Worm (Caenorhabditis elegans) whole organism, late embryonic: ENCODE data around the gene ZK643.2.
A peak's percentile ranks its signal among the peaks of the same experiment; 100 is the strongest.

Experiments used
- C08G9.2 ChIP-seq: sonication (generic microtip); optimal IDR thresholded peaks from 2 replicates; lab custom pipeline; 2016; ENCODE audit warnings: mild to moderate bottlenecking, missing genetic modification characterization, moderate library complexity, missing compliant biosample characterization
- C38D4.7 ChIP-seq: fragments of 200-800 bp; sonication (Bioruptor generic); optimal IDR thresholded peaks from 2 replicates; lab custom pipeline; 2018; ENCODE audit warnings: mild to moderate bottlenecking, missing genetic modification characterization, moderate library complexity, missing compliant biosample characterization
- F13H6.1 ChIP-seq: sonication (generic microtip); optimal IDR thresholded peaks from 2 replicates; lab custom pipeline; 2016; ENCODE audit warnings: missing genetic modification characterization, missing compliant biosample characterization
- K02D7.2 ChIP-seq: sonication (generic microtip); optimal IDR thresholded peaks from 2 replicates; lab custom pipeline; 2017; ENCODE audit warnings: mild to moderate bottlenecking, missing genetic modification characterization, missing compliant biosample characterization
- K09A11.1 ChIP-seq: sonication (generic microtip); optimal IDR thresholded peaks from 2 replicates; lab custom pipeline; 2017; ENCODE audit warnings: antibody characterized with exemption, mild to moderate bottlenecking, missing genetic modification characterization, missing compliant biosample characterization; ENCODE audit not compliant: insufficient read depth
- T23F11.4 ChIP-seq: fragments of 200-800 bp; sonication (Bioruptor generic); optimal IDR thresholded peaks from 2 replicates; lab custom pipeline; 2018; ENCODE audit warnings: mild to moderate bottlenecking, missing genetic modification characterization, missing compliant biosample characterization
- ahr-1 ChIP-seq: sonication (generic microtip); optimal IDR thresholded peaks from 2 replicates; lab custom pipeline; 2016; ENCODE audit warnings: missing genetic modification characterization, missing compliant biosample characterization
- ama-1 ChIP-seq: fragments of 150-350 bp; optimal IDR thresholded peaks from 2 replicates; lab custom pipeline; 2014
- ceh-14 ChIP-seq: sonication (generic microtip); optimal IDR thresholded peaks from 2 replicates; lab custom pipeline; 2016; ENCODE audit warnings: missing genotype, missing genetic modification characterization, missing compliant biosample characterization
- ceh-19 ChIP-seq: fragments of 200-800 bp; sonication (Bioruptor generic); optimal IDR thresholded peaks from 2 replicates; lab custom pipeline; 2018; ENCODE audit warnings: mild to moderate bottlenecking, missing genetic modification characterization, missing compliant biosample characterization
- ceh-22 ChIP-seq: sonication (generic microtip); optimal IDR thresholded peaks from 2 replicates; lab custom pipeline; 2017; ENCODE audit warnings: missing biosample characterization, missing genetic modification characterization
- ceh-24 ChIP-seq: sonication (generic microtip); optimal IDR thresholded peaks from 2 replicates; lab custom pipeline; 2016; ENCODE audit warnings: mild to moderate bottlenecking, missing genetic modification characterization, missing compliant biosample characterization
- ceh-30 ChIP-seq: fragments of 150-350 bp; optimal IDR thresholded peaks from 2 replicates; lab custom pipeline; 2014; ENCODE audit warnings: missing biosample characterization, missing genetic modification characterization
- ceh-31 ChIP-seq: sonication (generic microtip); optimal IDR thresholded peaks from 2 replicates; lab custom pipeline; 2016; ENCODE audit warnings: missing genetic modification characterization, missing compliant biosample characterization
- ceh-34 ChIP-seq: sonication (generic microtip); optimal IDR thresholded peaks from 2 replicates; lab custom pipeline; 2016; ENCODE audit warnings: mild to moderate bottlenecking, missing genetic modification characterization, missing compliant biosample characterization
- ceh-48 ChIP-seq: sonication (generic microtip); optimal IDR thresholded peaks from 2 replicates; lab custom pipeline; 2016; ENCODE audit warnings: missing genetic modification characterization, inconsistent platforms, missing compliant biosample characterization
- ceh-6 ChIP-seq: fragments of 200-800 bp; sonication (Bioruptor generic); optimal IDR thresholded peaks from 2 replicates; lab custom pipeline; 2018; ENCODE audit warnings: mild to moderate bottlenecking, missing genetic modification characterization, missing compliant biosample characterization
- ceh-9 ChIP-seq: sonication (generic microtip); optimal IDR thresholded peaks from 2 replicates; lab custom pipeline; 2016; ENCODE audit warnings: mild to moderate bottlenecking, missing genetic modification characterization, inconsistent platforms, missing compliant biosample characterization
- che-1 ChIP-seq: sonication (generic microtip); optimal IDR thresholded peaks from 2 replicates; lab custom pipeline; 2016; ENCODE audit warnings: mild to moderate bottlenecking, missing genetic modification characterization, missing compliant biosample characterization
- dmd-4 ChIP-seq: sonication (generic microtip); optimal IDR thresholded peaks from 2 replicates; lab custom pipeline; 2016; ENCODE audit warnings: borderline replicate concordance, missing genetic modification characterization, missing compliant biosample characterization
- dve-1 ChIP-seq: sonication (generic microtip); optimal IDR thresholded peaks from 2 replicates; lab custom pipeline; 2017; ENCODE audit warnings: antibody characterized with exemption, mild to moderate bottlenecking, missing genetic modification characterization, missing compliant biosample characterization
- elt-2 ChIP-seq: sonication (generic microtip); optimal IDR thresholded peaks from 2 replicates; lab custom pipeline; 2016; ENCODE audit warnings: missing genetic modification reagents, missing genetic modification characterization, missing compliant biosample characterization
- elt-4 ChIP-seq: sonication (generic microtip); optimal IDR thresholded peaks from 2 replicates; lab custom pipeline; 2016; ENCODE audit warnings: missing genetic modification characterization, missing compliant biosample characterization
- ets-4 ChIP-seq: sonication (generic microtip); optimal IDR thresholded peaks from 2 replicates; lab custom pipeline; 2016; ENCODE audit warnings: missing genetic modification characterization, missing compliant biosample characterization
- fax-1 ChIP-seq: sonication (generic microtip); optimal IDR thresholded peaks from 2 replicates; lab custom pipeline; 2016; ENCODE audit warnings: missing genotype, missing genetic modification characterization, missing compliant biosample characterization
- fkh-6 ChIP-seq: sonication (generic microtip); optimal IDR thresholded peaks from 2 replicates; lab custom pipeline; 2016; ENCODE audit warnings: missing genetic modification characterization, missing compliant biosample characterization
- gmeb-2 ChIP-seq: sonication (generic microtip); optimal IDR thresholded peaks from 2 replicates; lab custom pipeline; 2016; ENCODE audit warnings: missing genetic modification characterization, inconsistent platforms, missing compliant biosample characterization
- hlh-15 ChIP-seq: sonication (generic microtip); optimal IDR thresholded peaks from 2 replicates; lab custom pipeline; 2016; ENCODE audit warnings: missing genetic modification characterization, missing compliant biosample characterization
- hlh-30 ChIP-seq: sonication (generic microtip); optimal IDR thresholded peaks from 2 replicates; lab custom pipeline; 2017; ENCODE audit warnings: antibody characterized with exemption, missing genetic modification characterization, missing compliant biosample characterization; ENCODE audit not compliant: insufficient read depth
- lim-6 ChIP-seq: sonication (generic microtip); optimal IDR thresholded peaks from 2 replicates; lab custom pipeline; 2016; ENCODE audit warnings: missing genetic modification characterization, missing compliant biosample characterization
- mec-3 ChIP-seq: sonication (generic microtip); optimal IDR thresholded peaks from 2 replicates; lab custom pipeline; 2016; ENCODE audit warnings: borderline replicate concordance, missing genetic modification characterization, missing compliant biosample characterization
- nfya-1 ChIP-seq: sonication (generic microtip); optimal IDR thresholded peaks from 2 replicates; lab custom pipeline; 2017; ENCODE audit warnings: missing genetic modification characterization, mild to moderate bottlenecking, missing compliant biosample characterization, antibody characterized with exemption, moderate library complexity
- nhr-11 ChIP-seq: fragments of 150-350 bp; optimal IDR thresholded peaks from 2 replicates; lab custom pipeline; 2014; ENCODE audit warnings: missing biosample characterization, missing genetic modification characterization
- odd-2 ChIP-seq: sonication (generic microtip); optimal IDR thresholded peaks from 2 replicates; lab custom pipeline; 2017; ENCODE audit warnings: antibody characterized with exemption, mild to moderate bottlenecking, missing genetic modification characterization, missing compliant biosample characterization
- pag-3 ChIP-seq: sonication (generic microtip); optimal IDR thresholded peaks from 2 replicates; lab custom pipeline; 2016; ENCODE audit warnings: missing compliant biosample characterization, missing genetic modification characterization, borderline replicate concordance
- pat-9 ChIP-seq: fragments of 200-800 bp; sonication (Bioruptor generic); optimal IDR thresholded peaks from 2 replicates; lab custom pipeline; 2018; ENCODE audit warnings: mild to moderate bottlenecking, missing genetic modification characterization, moderate library complexity, missing compliant biosample characterization
- pax-1 ChIP-seq: fragments of 150-350 bp; optimal IDR thresholded peaks from 2 replicates; lab custom pipeline; 2014; ENCODE audit warnings: missing biosample characterization, missing genetic modification characterization
- pha-2 ChIP-seq: sonication (generic microtip); optimal IDR thresholded peaks from 2 replicates; lab custom pipeline; 2017; ENCODE audit warnings: mild to moderate bottlenecking, missing genetic modification characterization, missing compliant biosample characterization
- pha-4 ChIP-seq: fragments of 150-350 bp; optimal IDR thresholded peaks from 2 replicates; lab custom pipeline; 2018; ENCODE audit warnings: missing biosample characterization, missing genetic modification reagents, missing genetic modification characterization
- pqm-1 ChIP-seq: sonication (generic microtip); optimal IDR thresholded peaks from 2 replicates; lab custom pipeline; 2016; ENCODE audit warnings: missing genetic modification characterization, missing compliant biosample characterization
- pros-1 ChIP-seq: fragments of 150-350 bp; optimal IDR thresholded peaks from 2 replicates; lab custom pipeline; 2014; ENCODE audit warnings: missing biosample characterization, missing genetic modification reagents, missing genetic modification characterization
- ref-2 ChIP-seq: sonication (generic microtip); optimal IDR thresholded peaks from 2 replicates; lab custom pipeline; 2016; ENCODE audit warnings: missing genetic modification characterization, missing compliant biosample characterization
- rnt-1 ChIP-seq: sonication (generic microtip); optimal IDR thresholded peaks from 2 replicates; lab custom pipeline; 2016; ENCODE audit warnings: missing genetic modification characterization, missing compliant biosample characterization
- sdc-2 ChIP-seq: sonication (generic microtip); optimal IDR thresholded peaks from 2 replicates; lab custom pipeline; 2016; ENCODE audit warnings: missing genotype, missing genetic modification characterization, missing compliant biosample characterization
- sox-2 ChIP-seq: fragments of 200-800 bp; sonication (Bioruptor generic); IDR thresholded peaks from 2 replicates; pipeline ENCODE4 v1.3.6; 2022; ENCODE audit warnings: missing genetic modification reagents, missing genetic modification characterization, missing compliant biosample characterization
- syd-9 ChIP-seq: sonication (generic microtip); optimal IDR thresholded peaks from 2 replicates; lab custom pipeline; 2016; ENCODE audit warnings: mild to moderate bottlenecking, missing genetic modification characterization, moderate library complexity, missing compliant biosample characterization
- tbx-2 ChIP-seq: sonication (generic microtip); optimal IDR thresholded peaks from 2 replicates; lab custom pipeline; 2016; ENCODE audit warnings: missing genetic modification characterization, missing compliant biosample characterization
- tbx-7 ChIP-seq: sonication (generic microtip); optimal IDR thresholded peaks from 2 replicates; lab custom pipeline; 2016; ENCODE audit warnings: missing genotype, missing genetic modification characterization, missing compliant biosample characterization
- ttx-3 ChIP-seq: sonication (generic microtip); optimal IDR thresholded peaks from 2 replicates; lab custom pipeline; 2016; ENCODE audit warnings: missing genetic modification reagents, missing genetic modification characterization, missing compliant biosample characterization
- unc-42 ChIP-seq: sonication (generic microtip); optimal IDR thresholded peaks from 2 replicates; lab custom pipeline; 2016; ENCODE audit warnings: missing genotype, missing genetic modification characterization, missing compliant biosample characterization
- unc-86 ChIP-seq: sonication (generic microtip); optimal IDR thresholded peaks from 2 replicates; lab custom pipeline; 2016; ENCODE audit warnings: missing genetic modification characterization, missing compliant biosample characterization
- zip-5 ChIP-seq: sonication (generic microtip); optimal IDR thresholded peaks from 2 replicates; lab custom pipeline; 2016; ENCODE audit warnings: missing genetic modification characterization, missing compliant biosample characterization

The ZK643.2 gene

DNA sequence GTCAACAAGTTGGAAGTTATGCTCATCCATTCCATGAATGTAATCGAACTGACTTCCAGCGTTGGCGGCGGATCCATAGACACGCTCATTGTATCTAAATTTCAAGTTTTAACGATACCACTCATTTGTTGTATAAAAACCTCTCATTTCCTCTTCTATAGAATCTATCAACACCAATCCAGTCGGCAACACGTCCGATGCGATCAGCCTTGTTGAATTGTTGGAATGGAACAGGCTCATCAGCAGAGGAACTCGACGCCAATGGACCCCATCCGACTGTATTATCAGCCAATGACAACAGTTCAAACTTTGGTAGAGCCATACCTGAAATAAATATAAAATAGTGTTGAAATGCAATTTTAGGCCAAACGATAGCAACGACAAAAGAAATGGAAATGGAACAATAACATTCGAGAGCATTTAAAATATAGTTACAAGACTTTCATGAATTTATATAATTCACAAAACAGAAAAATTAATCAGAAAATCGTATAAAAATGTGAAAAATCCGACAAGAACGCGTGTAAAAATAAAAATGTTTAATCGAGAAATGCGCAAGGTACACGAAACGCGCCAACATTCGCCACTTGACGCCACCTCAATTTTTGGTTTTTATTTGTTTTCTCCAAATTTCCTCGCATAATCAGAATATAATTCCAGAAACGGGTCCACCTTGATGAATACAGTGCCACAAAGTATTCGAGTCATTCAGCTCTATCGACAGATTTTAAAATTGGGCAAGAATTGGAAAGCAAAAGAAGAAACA is 15.1 kb downstream of the ZK643.2 start, which contains the start of the genes eif-3.D and R08D7.4:
eif-3.D (minus strand) TSS at position 324 of the 766 bp plus-strand sequence.
R08D7.4 (plus strand) TSS at position 638 of the 766 bp plus-strand sequence.
- TF ChIP-seq hlh-30 (tag; lab: Kevin White, UChicago) (no peak), sox-2 (GFP tag; lab: Robert Waterston, UW) (no peak), gmeb-2 (tag; lab: Kevin White, UChicago) (peak; percentile 42), pax-1 (tag; lab: Kevin White, UChicago) (no peak), nfya-1 (tag; lab: Kevin White, UChicago) (peak; percentile 58), pros-1 (no peak), C08G9.2 (tag; lab: Kevin White, UChicago) (no peak), ceh-9 (tag; lab: Kevin White, UChicago) (no peak), ceh-48 (tag; lab: Kevin White, UChicago) (no peak), pha-4 (no peak), ahr-1 (tag; lab: Kevin White, UChicago) (no peak), ama-1 (lab: Kevin White, UChicago) (no peak), ceh-14 (tag; lab: Kevin White, UChicago) (peak; percentile 58), unc-86 (tag; lab: Kevin White, UChicago) (no peak), K02D7.2 (tag; lab: Kevin White, UChicago) (no peak), ceh-24 (no peak), dmd-4 (no peak), ceh-19 (GFP tag; lab: Kevin White, UChicago) (peak; percentile 14), ceh-34 (tag; lab: Kevin White, UChicago) (peak; percentile 45), unc-42 (tag; lab: Kevin White, UChicago) (peak; percentile 35), ets-4 (tag; lab: Kevin White, UChicago) (peak; percentile 29), odd-2 (tag; lab: Kevin White, UChicago) (no peak), mec-3 (tag; lab: Kevin White, UChicago) (no peak), pat-9 (tag; lab: Kevin White, UChicago) (peak; percentile 26), che-1 (tag; lab: Kevin White, UChicago) (peak; percentile 34), dve-1 (tag; lab: Kevin White, UChicago) (no peak), T23F11.4 (GFP tag; lab: Kevin White, UChicago) (no peak), zip-5 (tag; lab: Kevin White, UChicago) (no peak), K09A11.1 (tag; lab: Kevin White, UChicago) (no peak), ref-2 (no peak), ceh-30 (peak; percentile 37), ceh-31 (tag; lab: Kevin White, UChicago) (peak; percentile 46), syd-9 (peak; percentile 61), sdc-2 (tag; lab: Kevin White, UChicago) (no peak), elt-4 (tag; lab: Kevin White, UChicago) (no peak), nhr-11 (tag; lab: Kevin White, UChicago) (no peak), rnt-1 (no peak), ceh-22 (tag; lab: Kevin White, UChicago) (no peak), elt-2 (tag; lab: Kevin White, UChicago) (no peak), pqm-1 (tag; lab: Kevin White, UChicago) (no peak), tbx-7 (peak; percentile 20), F13H6.1 (tag; lab: Kevin White, UChicago) (peak; percentile 35), pha-2 (no peak), fax-1 (tag; lab: Kevin White, UChicago) (no peak), ceh-6 (GFP tag; lab: Kevin White, UChicago) (no peak), fkh-6 (no peak), C38D4.7 (GFP tag; lab: Kevin White, UChicago) (peak; percentile 3), tbx-2 (tag; lab: Kevin White, UChicago) (peak; percentile 54), hlh-15 (peak; percentile 57), ttx-3 (tag; lab: Kevin White, UChicago) (no peak), lim-6 (tag; lab: Kevin White, UChicago) (no peak), pag-3 (tag; lab: Kevin White, UChicago) (no peak)
